Worm (Caenorhabditis elegans): Measurements from ENCODE around the gene pqn-48.

DNA sequence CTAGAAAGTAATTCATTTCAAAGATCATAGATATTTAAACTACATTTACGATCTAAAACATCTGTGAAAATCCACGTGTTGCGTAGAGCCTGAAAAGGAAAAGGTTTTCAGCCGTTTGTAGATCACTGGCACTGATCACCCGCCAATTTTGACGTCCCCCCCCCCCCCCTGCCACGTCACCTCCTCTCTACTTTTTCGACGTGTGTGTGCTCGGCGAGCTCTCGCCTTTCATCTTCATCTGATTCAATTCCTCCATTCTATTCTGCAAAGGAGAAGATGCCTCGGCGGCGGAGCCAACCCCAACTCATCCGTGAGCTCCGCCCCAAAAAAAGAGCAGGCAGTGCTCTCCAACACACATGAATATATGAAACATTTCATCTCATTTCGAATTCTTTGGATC is 42.5 kb downstream of the pqn-48 start:
- TF ChIP-seq elt-3 (tag; optimal IDR thresholded peaks at IDR 0.05) (no peak), nhr-28 (tag; optimal IDR thresholded peaks at IDR 0.05) (no peak), sem-2 (GFP tag; optimal IDR thresholded peaks at IDR 0.05) (no peak), unc-62 (GFP tag; optimal IDR thresholded peaks at IDR 0.05) (no peak)
